Fruit fly (Drosophila melanogaster) whole organism, prepupa: ENCODE data around the gene GluRIIB.

Source experiments
- CG10669 ChIP-seq: fragments of 200-800 bp; sonication (Bioruptor generic); optimal IDR thresholded peaks from 3 replicates; lab custom pipeline; 2018; ENCODE audit warnings: missing biosample characterization, mild to moderate bottlenecking, missing genetic modification characterization, moderate library complexity
- CG11762 ChIP-seq: fragments of 200-800 bp; sonication (Bioruptor generic); optimal IDR thresholded peaks from 3 replicates; lab custom pipeline; 2016; ENCODE audit warnings: missing biosample characterization, missing genetic modification characterization; ENCODE audit not compliant: insufficient read depth
- CG11902 ChIP-seq: fragments of 200-800 bp; sonication (Bioruptor generic); optimal IDR thresholded peaks from 3 replicates; lab custom pipeline; 2016; ENCODE audit warnings: missing biosample characterization, missing genetic modification characterization
- CG15336 ChIP-seq: fragments of 200-800 bp; sonication (Bioruptor generic); IDR thresholded peaks from 2 replicates; pipeline ENCODE4 v1.3.6; 2022; ENCODE audit warnings: missing biosample characterization, missing genetic modification characterization
- CG1621 ChIP-seq: fragments of 200-800 bp; sonication (Bioruptor generic); optimal IDR thresholded peaks from 3 replicates; lab custom pipeline; 2018; ENCODE audit warnings: missing biosample characterization, mild to moderate bottlenecking, missing genetic modification characterization
- CG32006 ChIP-seq: fragments of 200-800 bp; sonication (Bioruptor generic); optimal IDR thresholded peaks from 3 replicates; lab custom pipeline; 2017; ENCODE audit warnings: missing biosample characterization, mild to moderate bottlenecking, missing genetic modification characterization
- CG6163 ChIP-seq: fragments of 200-800 bp; sonication (Bioruptor generic); IDR thresholded peaks from 3 replicates; pipeline ENCODE4 v1.3.6; 2022; ENCODE audit warnings: missing biosample characterization, missing genetic modification characterization
- CG6276 ChIP-seq: fragments of 200-800 bp; sonication (Bioruptor generic); optimal IDR thresholded peaks from 2 replicates; lab custom pipeline; 2017; ENCODE audit warnings: missing biosample characterization, mild to moderate bottlenecking, missing genetic modification characterization
- CG6792 ChIP-seq: fragments of 200-800 bp; sonication (Bioruptor generic); optimal IDR thresholded peaks from 3 replicates; lab custom pipeline; 2016; ENCODE audit warnings: missing biosample characterization, missing genetic modification characterization
- CG6808 ChIP-seq: fragments of 200-800 bp; sonication (Bioruptor generic); optimal IDR thresholded peaks from 3 replicates; lab custom pipeline; 2017; ENCODE audit warnings: missing biosample characterization, missing genetic modification characterization, mild to moderate bottlenecking, moderate library complexity, missing genetic modification reagents
- CG6854 ChIP-seq: fragments of 200-800 bp; sonication (Bioruptor generic); optimal IDR thresholded peaks from 2 replicates; lab custom pipeline; 2017; ENCODE audit warnings: missing biosample characterization, mild to moderate bottlenecking, missing genetic modification characterization
- CG8319 ChIP-seq: fragments of 200-800 bp; sonication (Bioruptor generic); optimal IDR thresholded peaks from 3 replicates; lab custom pipeline; 2016; ENCODE audit warnings: missing biosample characterization, missing genetic modification characterization
- CG9139 ChIP-seq: fragments of 200-800 bp; sonication (Bioruptor generic); optimal IDR thresholded peaks from 3 replicates; lab custom pipeline; 2017; ENCODE audit warnings: missing biosample characterization, mild to moderate bottlenecking, missing genetic modification characterization
- Eip75B ChIP-seq: fragments of 200-800 bp; sonication (Bioruptor generic); optimal IDR thresholded peaks from 3 replicates; lab custom pipeline; 2016; ENCODE audit warnings: missing biosample characterization, missing genetic modification characterization
- Eip93F ChIP-seq: fragments of 200-800 bp; sonication (Bioruptor generic); optimal IDR thresholded peaks from 2 replicates; lab custom pipeline; 2016; ENCODE audit warnings: missing biosample characterization, mild to moderate bottlenecking, missing genetic modification characterization
- Ets96B ChIP-seq: fragments of 200-800 bp; optimal IDR thresholded peaks from 2 replicates; lab custom pipeline; 2019; ENCODE audit warnings: missing biosample characterization, mild to moderate bottlenecking, missing genetic modification characterization, moderate library complexity
- Gug ChIP-seq: fragments of 200-800 bp; sonication (Bioruptor generic); IDR thresholded peaks from 2 replicates; pipeline ENCODE4 v1.3.6; 2022; ENCODE audit warnings: missing biosample characterization, missing genetic modification characterization
- Hr39 ChIP-seq: fragments of 200-800 bp; sonication (Bioruptor generic); optimal IDR thresholded peaks from 2 replicates; lab custom pipeline; 2016; ENCODE audit warnings: missing biosample characterization, missing genetic modification characterization
- Hr4 ChIP-seq: fragments of 200-800 bp; sonication (Bioruptor generic); optimal IDR thresholded peaks from 3 replicates; lab custom pipeline; 2016; ENCODE audit warnings: missing biosample characterization, missing genetic modification characterization
- Met ChIP-seq: fragments of 200-800 bp; sonication (Bioruptor generic); optimal IDR thresholded peaks from 3 replicates; lab custom pipeline; 2016; ENCODE audit warnings: missing biosample characterization, missing genetic modification characterization
- OdsH ChIP-seq: fragments of 200-800 bp; sonication (Bioruptor generic); optimal IDR thresholded peaks from 3 replicates; lab custom pipeline; 2016; ENCODE audit warnings: missing biosample characterization, missing genetic modification characterization
- Smox ChIP-seq: fragments of 200-800 bp; sonication (Bioruptor generic); optimal IDR thresholded peaks from 3 replicates; lab custom pipeline; 2016; ENCODE audit warnings: missing biosample characterization, missing genetic modification characterization
- Sox102F ChIP-seq: fragments of 200-800 bp; sonication (Bioruptor generic); optimal IDR thresholded peaks from 2 replicates; lab custom pipeline; 2016; ENCODE audit warnings: missing biosample characterization, mild to moderate bottlenecking, missing genetic modification characterization
- acj6 ChIP-seq: fragments of 200-800 bp; sonication (Bioruptor generic); optimal IDR thresholded peaks from 3 replicates; lab custom pipeline; 2016; ENCODE audit warnings: missing biosample characterization, missing genetic modification characterization
- eg ChIP-seq: fragments of 200-800 bp; sonication (Bioruptor generic); IDR thresholded peaks from 3 replicates; pipeline ENCODE4 v1.3.6; 2022; ENCODE audit warnings: missing biosample characterization, missing genetic modification characterization
- esn ChIP-seq: fragments of 200-800 bp; sonication (Bioruptor generic); optimal IDR thresholded peaks from 2 replicates; lab custom pipeline; 2016; ENCODE audit warnings: missing biosample characterization, mild to moderate bottlenecking, missing genetic modification characterization, moderate library complexity
- fd85E ChIP-seq: fragments of 200-800 bp; sonication (Bioruptor generic); optimal IDR thresholded peaks from 3 replicates; lab custom pipeline; 2016; ENCODE audit warnings: missing biosample characterization, missing genetic modification characterization
- net ChIP-seq: fragments of 200-800 bp; sonication (Bioruptor generic); optimal IDR thresholded peaks from 3 replicates; lab custom pipeline; 2016; ENCODE audit warnings: missing biosample characterization, missing genetic modification characterization
- salr ChIP-seq, 2 experiments: fragments of 200-800 bp; sonication (Bioruptor generic); optimal IDR thresholded peaks; 3 replicates each; lab custom pipeline; 2016 to 2018; ENCODE audit warnings: missing biosample characterization in 2 of 2, missing genetic modification characterization in 2 of 2, mild to moderate bottlenecking in 1 of 2
- spab ChIP-seq: fragments of 200-800 bp; sonication (Bioruptor generic); optimal IDR thresholded peaks from 2 replicates; lab custom pipeline; 2017; ENCODE audit warnings: missing biosample characterization, mild to moderate bottlenecking, missing genetic modification characterization, missing genetic modification reagents
- ss ChIP-seq, 2 experiments: fragments of 200-800 bp; sonication (Bioruptor generic); optimal IDR thresholded peaks; 2 replicates in 1 of 2; 3 replicates in 1 of 2; lab custom pipeline; 2017 to 2018; ENCODE audit warnings: mild to moderate bottlenecking in 2 of 2, missing biosample characterization in 2 of 2, missing genetic modification characterization in 2 of 2, moderate library complexity in 1 of 2
- svp ChIP-seq: fragments of 200-800 bp; sonication (Bioruptor generic); peaks from one replicate; lab custom pipeline; 2016; ENCODE audit warnings: missing biosample characterization, missing genetic modification characterization

Gene GluRIIB

dm6 chr2L:5569503-5569902 lies 10.4 kb downstream of the GluRIIB start (continued):
- TF ChIP-seq CG6792 (GFP tag; lab: Kevin White, UChicago) (peak; percentile 25), CG9139 (GFP tag; lab: Kevin White, UChicago) (peak; percentile 28), ss (GFP tag; optimal IDR thresholded peaks at IDR 0.05; lab: Kevin White, UChicago) (no peak), CG15336 (GFP tag; lab: Robert Waterston, UW) (no peak), CG6854 (GFP tag; lab: Kevin White, UChicago) (no peak), CG10669 (GFP tag; lab: Kevin White, UChicago) (peak; percentile 42), eg (GFP tag; lab: Robert Waterston, UW) (peak; percentile 60; the same call in 2 of the 3 replicates), Eip93F (no peak), CG6808 (GFP tag; lab: Kevin White, UChicago) (peak; percentile 11), Gug (GFP tag; lab: Robert Waterston, UW) (0 out of 2 replicates have a peak, but pooled peaks have one; percentile 34), esn (GFP tag; lab: Kevin White, UChicago) (no peak), Hr4 (GFP tag; lab: Kevin White, UChicago) (peak; percentile 54), fd85E (GFP tag; lab: Kevin White, UChicago) (no peak), Ets96B (tag; lab: Kevin White, UChicago) (peak; percentile 54), Met (GFP tag; lab: Kevin White, UChicago) (peak; percentile 40), acj6 (peak; percentile 57), Sox102F (GFP tag; lab: Kevin White, UChicago) (peak; percentile 39), Eip75B (GFP tag; lab: Kevin White, UChicago) (peak; percentile 30), CG11902 (GFP tag; lab: Kevin White, UChicago) (peak; percentile 26)

- TF ChIP-seq svp (GFP tag; lab: Kevin White, UChicago) (peak; percentile 6), CG11902 (GFP tag; lab: Kevin White, UChicago) (no peak)
Measured at dm6 chr2L:5581016-5581415, 21.9 kb downstream of the GluRIIB start, which contains the start of gene CG14011. TSS of gene CG14011 (minus strand) at chr2L:5581116.

dm6 chr2L:5588314-5588713 lies 29.2 kb downstream of the GluRIIB start, which contains the start of gene CG7251:
TSS of gene CG7251 (minus strand) at chr2L:5588414.
- TF ChIP-seq OdsH (GFP tag; lab: Kevin White, UChicago) (no peak), Hr39 (no peak), ss (GFP tag; optimal IDR thresholded peaks at IDR 0.05; lab: Kevin White, UChicago) (no peak), esn (GFP tag; lab: Kevin White, UChicago) (no peak), eg (GFP tag; lab: Robert Waterston, UW) (no peak), CG6163 (no peak), salr (GFP tag; optimal IDR thresholded peaks at IDR 0.05; lab: Kevin White, UChicago) (no peak), Smox (no peak), CG6808 (GFP tag; lab: Kevin White, UChicago) (no peak), CG1621 (no peak), net (GFP tag; lab: Kevin White, UChicago) (no peak), CG6276 (GFP tag; lab: Kevin White, UChicago) (no peak), CG32006 (GFP tag; lab: Kevin White, UChicago) (no peak), CG11762 (GFP tag; lab: Kevin White, UChicago) (no peak)

dm6 chr2L:5593839-5594238 lies 34.7 kb downstream of the GluRIIB start:
- TF ChIP-seq ss (GFP tag; optimal IDR thresholded peaks at IDR 0.05; lab: Kevin White, UChicago) (no peak), CG8319 (no peak), CG10669 (GFP tag; lab: Kevin White, UChicago) (no peak), spab (GFP tag; lab: Kevin White, UChicago) (no peak)
- TF ChIP-seq, all 60 proteins: peak for 0

dm6 chr2L:5596533-5596932 lies 37.4 kb downstream of the GluRIIB start, which contains the start of gene CG18266:
TSS of gene CG18266 (plus strand) at chr2L:5596833.
- TF ChIP-seq CG6808 (GFP tag; lab: Kevin White, UChicago) = no peak
